In genomic region chrV:7150570-7150969, ce11 we compare ENCODE assay signal across 6 worm cellular contexts.
A peak's percentile ranks its signal among the peaks of the same experiment; 100 is the strongest.
TF ChIP-seq lines count a peak whose summit lies in the region.

TSS of gene F10D2.8 (minus strand) at chrV:7150714.

TF ChIP-seq in whole organism, L1 larva, 84 proteins besides CTCF, POLR2A, EP300 and RAD21:
- TF ChIP-seq jun-1 (tag; optimal IDR thresholded peaks at IDR 0.05; lab: Kevin White, UChicago): no peak
- peak; percentile 20 for TF ChIP-seq nhr-20 (tag; optimal IDR thresholded peaks at IDR 0.05; lab: Kevin White, UChicago)
- peak in 4 of 6 experiments; percentile 4 to 77 (median 42) for TF ChIP-seq elt-3 (tag; optimal IDR thresholded peaks at IDR 0.05; lab: Kevin White, UChicago)
- peak; percentile 76 for TF ChIP-seq tlp-1 (tag; optimal IDR thresholded peaks at IDR 0.05; lab: Kevin White, UChicago)
- TF ChIP-seq elt-2 (tag; optimal IDR thresholded peaks at IDR 0.05; lab: Kevin White, UChicago): peak; percentile 87
- TF ChIP-seq mep-1 (tag; optimal IDR thresholded peaks at IDR 0.05; lab: Kevin White, UChicago): no peak
- no peak for TF ChIP-seq ceh-63 (GFP tag; optimal IDR thresholded peaks at IDR 0.05; lab: Kevin White, UChicago)
- TF ChIP-seq nhr-84 (tag; optimal IDR thresholded peaks at IDR 0.05; lab: Kevin White, UChicago): no peak
- TF ChIP-seq irx-1 (tag; optimal IDR thresholded peaks at IDR 0.05; lab: Kevin White, UChicago): no peak
- TF ChIP-seq hlh-17 (GFP tag; optimal IDR thresholded peaks at IDR 0.05; lab: Kevin White, UChicago; ENCODE audit: borderline replicate concordance): no peak

TF ChIP-seq in whole organism, L2 larva, 48 proteins besides CTCF, POLR2A, EP300 and RAD21:
- peak; percentile 6 for TF ChIP-seq gmeb-1 (tag; optimal IDR thresholded peaks at IDR 0.05; lab: Kevin White, UChicago)
- no peak for TF ChIP-seq egl-27 (tag; optimal IDR thresholded peaks at IDR 0.05; lab: Kevin White, UChicago)
- TF ChIP-seq fos-1 (tag; optimal IDR thresholded peaks at IDR 0.05; lab: Kevin White, UChicago): peak; percentile 77

TF ChIP-seq in whole organism, L3 larva, 47 proteins besides CTCF, POLR2A, EP300 and RAD21:
- TF ChIP-seq pqm-1 (tag; optimal IDR thresholded peaks at IDR 0.05; lab: Kevin White, UChicago): peak; percentile 95
- no peak for TF ChIP-seq nhr-77 (tag; optimal IDR thresholded peaks at IDR 0.05; lab: Kevin White, UChicago)
- no peak for TF ChIP-seq skn-1 (tag; optimal IDR thresholded peaks at IDR 0.05; lab: Kevin White, UChicago)
- peak; percentile 21 for TF ChIP-seq jun-1 (tag; optimal IDR thresholded peaks at IDR 0.05; lab: Kevin White, UChicago)
- TF ChIP-seq pha-4 (tag; optimal IDR thresholded peaks at IDR 0.05; lab: Kevin White, UChicago): peak; percentile 35
- no peak for TF ChIP-seq ama-1 (optimal IDR thresholded peaks at IDR 0.05; lab: Kevin White, UChicago)
- no peak for TF ChIP-seq nhr-11 (tag; optimal IDR thresholded peaks at IDR 0.05; lab: Kevin White, UChicago)
- TF ChIP-seq elt-2 (tag; optimal IDR thresholded peaks at IDR 0.05; lab: Kevin White, UChicago): peak; percentile 89
- no peak for TF ChIP-seq mdl-1 (tag; optimal IDR thresholded peaks at IDR 0.05; lab: Kevin White, UChicago)

TF ChIP-seq in whole organism, L4 larva, 104 proteins besides CTCF, POLR2A, EP300 and RAD21:
- TF ChIP-seq dve-1 (tag; optimal IDR thresholded peaks at IDR 0.05; lab: Kevin White, UChicago; ENCODE audit: insufficient read depth) (peak; percentile 69), nhr-48 (tag; optimal IDR thresholded peaks at IDR 0.05; lab: Kevin White, UChicago) (peak; percentile 36), ztf-11 (tag; optimal IDR thresholded peaks at IDR 0.05; lab: Kevin White, UChicago) (no peak), cey-2 (tag; optimal IDR thresholded peaks at IDR 0.05; lab: Kevin White, UChicago; ENCODE audit: borderline replicate concordance, insufficient read depth) (no peak), nhr-28 (tag; optimal IDR thresholded peaks at IDR 0.05; lab: Kevin White, UChicago) (peak; percentile 99), nhr-102 (tag; optimal IDR thresholded peaks at IDR 0.05; lab: Kevin White, UChicago) (peak; percentile 52), zip-2 (tag; optimal IDR thresholded peaks at IDR 0.05; lab: Kevin White, UChicago) (no peak), lin-15B (tag; optimal IDR thresholded peaks at IDR 0.05; lab: Kevin White, UChicago) (no peak), nhr-77 (tag; optimal IDR thresholded peaks at IDR 0.05; lab: Kevin White, UChicago) (peak; percentile 26), daf-16 (GFP tag; optimal IDR thresholded peaks at IDR 0.05; lab: Kevin White, UChicago) (no peak), daf-16 (tag; optimal IDR thresholded peaks at IDR 0.05; lab: Kevin White, UChicago) (peak; percentile 83), D1046.2 (GFP tag; IDR thresholded peaks at IDR 0.05; lab: Robert Waterston, UW) (no peak), ceh-32 (tag; optimal IDR thresholded peaks at IDR 0.05; lab: Kevin White, UChicago; ENCODE audit: poor library complexity) (no peak), pqm-1 (tag; optimal IDR thresholded peaks at IDR 0.05; lab: Kevin White, UChicago) (peak; percentile 62), ceh-44 (GFP tag; IDR thresholded peaks at IDR 0.05; lab: Robert Waterston, UW) (no peak), dmd-6 (GFP tag; IDR thresholded peaks at IDR 0.05; lab: Robert Waterston, UW) (peak; percentile 85)
TF ChIP-seq in whole organism, L4 larva: peak in this region for 8.

TF ChIP-seq in whole organism, late embryonic, 69 proteins besides CTCF, POLR2A, EP300 and RAD21:
- TF ChIP-seq elt-2 (tag; optimal IDR thresholded peaks at IDR 0.05; lab: Kevin White, UChicago): peak; percentile 90
- no peak for TF ChIP-seq ama-1 (optimal IDR thresholded peaks at IDR 0.05; lab: Kevin White, UChicago)

TF ChIP-seq in whole organism, young adult, 124 proteins besides CTCF, POLR2A, EP300 and RAD21:
- TF ChIP-seq ztf-6 (GFP tag; IDR thresholded peaks at IDR 0.05; lab: Robert Waterston, UW): no peak
- TF ChIP-seq nhr-80 (tag; optimal IDR thresholded peaks at IDR 0.05; lab: Kevin White, UChicago): peak; percentile 76
